Fruit fly (Drosophila melanogaster): ENCODE data around the gene Snm1.

- TF ChIP-seq usp (GFP tag; optimal IDR thresholded peaks at IDR 0.05), result no peak
- TF ChIP-seq psq (optimal IDR thresholded peaks at IDR 0.05), result no peak
Observed at dm6 chr3R:5591398-5591853, 36.5 kb downstream of the Snm1 start, which contains the start of the genes noi and Vha26.
